Worm (Caenorhabditis elegans) whole organism, L4 larva: ENCODE results near the gene tag-191.

Experiments used
- F49E8.2 ChIP-seq: sonication (generic microtip); optimal IDR thresholded peaks from 2 replicates; lab custom pipeline; 2016; ENCODE audit warnings: missing compliant biosample characterization, mild to moderate bottlenecking, missing genetic modification characterization, borderline replicate concordance
- T26A8.4 ChIP-seq: fragments of 200-800 bp; sonication (Bioruptor generic); IDR thresholded peaks from 2 replicates; pipeline ENCODE4 v1.3.6; 2022; ENCODE audit warnings: missing genetic modification characterization, missing compliant biosample characterization
- ZK546.5 ChIP-seq, 2 experiments: sonication (generic microtip); optimal IDR thresholded peaks; 2 replicates each; lab custom pipeline; 2017; ENCODE audit warnings: missing biosample characterization in 2 of 2, missing genetic modification characterization in 2 of 2
- daf-19 ChIP-seq: fragments of 200-800 bp; sonication (Bioruptor generic); conservative IDR thresholded peaks from 2 replicates; pipeline ENCODE4 v1.3.6; 2022; ENCODE audit warnings: missing genetic modification characterization, missing compliant biosample characterization
- hlh-30 ChIP-seq: sonication (generic microtip); optimal IDR thresholded peaks from 2 replicates; lab custom pipeline; 2017; ENCODE audit warnings: antibody characterized with exemption, mild to moderate bottlenecking, missing genetic modification characterization, missing compliant biosample characterization; ENCODE audit not compliant: insufficient read depth
- lir-3 ChIP-seq: sonication (generic microtip); optimal IDR thresholded peaks from 2 replicates; lab custom pipeline; 2016; ENCODE audit warnings: mild to moderate bottlenecking, missing genetic modification characterization, missing compliant biosample characterization
- lsy-2 ChIP-seq, 2 experiments: fragments of 150-350 bp in 1 of 2; sonication (generic microtip) in 1 of 2; optimal IDR thresholded peaks; 2 replicates each; lab custom pipeline; 2014 to 2017; ENCODE audit warnings: missing biosample characterization in 2 of 2, missing genetic modification characterization in 2 of 2
- pha-4 ChIP-seq, 2 experiments: fragments of 150-350 bp in 1 of 2; fragments of 200-800 bp in 1 of 2; sonication (Bioruptor generic) in 1 of 2; IDR thresholded peaks in 1 of 2; optimal IDR thresholded peaks in 1 of 2; 2 replicates each; pipeline versions ENCODE4 v1.3.6 to Lab custom; 2014 to 2022; ENCODE audit warnings: missing genetic modification characterization in 2 of 2, missing genetic modification reagents in 2 of 2, missing biosample characterization in 1 of 2, missing compliant biosample characterization in 1 of 2
- snpc-4 ChIP-seq: fragments of 150-350 bp; optimal IDR thresholded peaks from 2 replicates; lab custom pipeline; 2014; ENCODE audit warnings: missing biosample characterization, missing genetic modification characterization
- unc-62 ChIP-seq, 3 experiments: fragments of 150-350 bp in 1 of 3; sonication (generic microtip); optimal IDR thresholded peaks in 2 of 3; peaks in 1 of 3; 1 replicate in 1 of 3; 2 replicates in 2 of 3; lab custom pipeline; 2014 to 2017; ENCODE audit warnings: missing biosample characterization in 3 of 3, missing genetic modification characterization in 3 of 3, missing genetic modification reagents in 3 of 3, missing genotype in 1 of 3

DNA sequence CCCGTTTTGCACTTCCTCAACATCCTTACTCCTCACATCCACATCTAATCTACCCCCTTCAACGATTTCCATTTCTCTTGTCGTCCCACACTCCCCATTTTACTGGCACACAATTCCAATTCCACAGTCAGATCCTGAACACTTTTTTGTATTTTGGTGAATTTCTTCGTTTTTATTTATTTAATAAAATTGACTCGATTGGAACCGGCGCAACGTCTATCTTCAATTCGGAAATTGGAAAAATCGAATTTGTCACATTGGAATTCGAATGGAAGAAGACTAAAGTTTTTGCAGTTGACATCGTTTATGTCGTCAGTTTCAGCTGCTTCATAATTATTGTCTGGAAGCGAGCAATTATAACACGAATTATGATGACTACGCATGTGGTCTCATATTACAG is 9.0 kb downstream of the tag-191 start:
- TF ChIP-seq lir-3 (tag; lab: Kevin White, UChicago) = no peak
- no peak for TF ChIP-seq pha-4 (GFP tag; IDR thresholded peaks at IDR 0.05; lab: Robert Waterston, UW)
- no peak for TF ChIP-seq pha-4 (tag; optimal IDR thresholded peaks at IDR 0.05; lab: Kevin White, UChicago)
- TF ChIP-seq F49E8.2 (tag; lab: Kevin White, UChicago) = no peak
- TF ChIP-seq daf-19 (GFP tag; lab: Robert Waterston, UW) = no peak
- TF ChIP-seq snpc-4 (tag; lab: Kevin White, UChicago) = no peak
- no peak for TF ChIP-seq unc-62 (GFP tag; optimal IDR thresholded peaks at IDR 0.05 in 1 of 2; lab: Kevin White, UChicago)
- no peak for TF ChIP-seq unc-62 (tag; optimal IDR thresholded peaks at IDR 0.05; lab: Kevin White, UChicago)
- TF ChIP-seq ZK546.5 (tag; optimal IDR thresholded peaks at IDR 0.05; lab: Kevin White, UChicago) = no peak
- TF ChIP-seq hlh-30 (tag; lab: Kevin White, UChicago) = no peak
- TF ChIP-seq lsy-2 (tag; optimal IDR thresholded peaks at IDR 0.05; lab: Kevin White, UChicago) = no peak
- no peak for TF ChIP-seq T26A8.4 (GFP tag; lab: Robert Waterston, UW)
